Worm (Caenorhabditis elegans): ENCODE data around the gene B0228.9.

The B0228.9 gene

ce11 chrII:7753500-7753899 lies 10.0 kb downstream of the B0228.9 start, which contains the start of gene trx-1:
trx-1 (minus strand) TSS chrII:7753600.
- TF ChIP-seq mab-5 (tag; optimal IDR thresholded peaks at IDR 0.05): no peak
- no peak for TF ChIP-seq hlh-1 (tag; optimal IDR thresholded peaks at IDR 0.05)
- TF ChIP-seq elt-3 (tag; optimal IDR thresholded peaks at IDR 0.05): no peak
- no peak for TF ChIP-seq elt-1 (tag; optimal IDR thresholded peaks at IDR 0.05; ENCODE audit: borderline replicate concordance, insufficient read depth)
- TF ChIP-seq cnd-1 (tag; optimal IDR thresholded peaks at IDR 0.05): no peak
- no peak for TF ChIP-seq flh-1 (GFP tag; optimal IDR thresholded peaks at IDR 0.05)
- no peak for TF ChIP-seq bed-3 (GFP tag; optimal IDR thresholded peaks at IDR 0.05)
- TF ChIP-seq unc-120 (tag; optimal IDR thresholded peaks at IDR 0.05; ENCODE audit: poor library complexity, severe bottlenecking): no peak
- TF ChIP-seq sptf-1 (tag; optimal IDR thresholded peaks at IDR 0.05): no peak

DNA sequence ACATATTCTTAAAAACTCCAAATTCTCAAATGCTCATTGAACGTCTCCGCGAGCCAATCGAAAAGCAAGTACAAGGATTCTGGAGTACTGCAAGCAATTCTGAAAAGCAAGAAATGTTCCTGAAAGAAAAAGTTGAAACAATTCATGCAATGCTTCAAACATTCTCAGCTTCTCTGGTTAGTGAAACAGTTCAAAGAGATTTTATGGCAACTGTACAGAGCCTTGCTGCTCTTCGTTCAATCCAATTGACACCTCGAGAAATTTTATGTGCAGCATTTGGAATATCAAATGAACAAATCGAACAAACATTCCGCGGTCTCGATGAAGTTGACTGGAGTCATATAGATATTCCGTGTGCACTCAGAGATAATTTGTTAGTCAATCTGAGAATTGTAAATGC lies 26.7 kb downstream of the B0228.9 start:
- no peak for TF ChIP-seq nhr-237 (tag; optimal IDR thresholded peaks at IDR 0.05)
- TF ChIP-seq ceh-43 (GFP tag; optimal IDR thresholded peaks at IDR 0.05): no peak
- TF ChIP-seq ham-2 (GFP tag; optimal IDR thresholded peaks at IDR 0.05): no peak
- TF ChIP-seq lsy-2 (tag; optimal IDR thresholded peaks at IDR 0.05): no peak
- no peak for TF ChIP-seq flh-1 (GFP tag; optimal IDR thresholded peaks at IDR 0.05)
- TF ChIP-seq ces-1 (GFP tag; optimal IDR thresholded peaks at IDR 0.05): no peak
- TF ChIP-seq nhr-12 (tag; optimal IDR thresholded peaks at IDR 0.05): no peak
- no peak for TF ChIP-seq M03D4.4 (tag; optimal IDR thresholded peaks at IDR 0.05)
- no peak for TF ChIP-seq unc-39 (tag; optimal IDR thresholded peaks at IDR 0.05)
- no peak for TF ChIP-seq sptf-1 (tag; optimal IDR thresholded peaks at IDR 0.05)
- TF ChIP-seq unc-120 (tag; optimal IDR thresholded peaks at IDR 0.05; ENCODE audit: poor library complexity, severe bottlenecking): no peak
- TF ChIP-seq nhr-28 (tag; optimal IDR thresholded peaks at IDR 0.05): no peak
- TF ChIP-seq hlh-1 (tag; optimal IDR thresholded peaks at IDR 0.05): no peak
- TF ChIP-seq elt-3 (tag; optimal IDR thresholded peaks at IDR 0.05): no peak

DNA sequence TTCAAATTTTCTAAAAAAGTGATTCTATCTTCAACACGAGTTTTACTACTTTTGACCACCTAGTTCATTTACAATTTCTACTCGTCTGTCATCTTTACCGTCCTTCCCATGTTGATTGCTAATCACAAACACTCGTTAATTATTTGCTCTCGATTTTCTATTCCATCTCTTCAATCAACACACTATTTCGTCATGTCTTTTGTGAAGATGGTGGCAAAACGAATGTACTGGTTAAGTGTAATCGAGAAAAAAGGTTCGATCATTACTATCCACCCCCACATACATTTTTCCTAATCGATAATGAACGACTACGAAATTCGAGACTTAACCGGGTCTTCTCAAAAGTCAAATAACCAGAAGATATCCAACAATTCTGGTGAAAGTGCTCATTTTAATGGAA lies 38.9 kb downstream of the B0228.9 start, which contains the start of gene cpna-2:
Gene cpna-2, plus strand, starts transcription at position 301 of the 400 bp plus-strand sequence.
- no peak for TF ChIP-seq sem-2 (GFP tag; optimal IDR thresholded peaks at IDR 0.05)
- TF ChIP-seq unc-62 (GFP tag; optimal IDR thresholded peaks at IDR 0.05): no peak
- TF ChIP-seq nhr-237 (tag; optimal IDR thresholded peaks at IDR 0.05): no peak
- no peak for TF ChIP-seq elt-1 (tag; optimal IDR thresholded peaks at IDR 0.05; ENCODE audit: borderline replicate concordance, insufficient read depth)
- TF ChIP-seq ceh-83 (GFP tag; optimal IDR thresholded peaks at IDR 0.05): no peak
- no peak for TF ChIP-seq lsy-2 (tag; optimal IDR thresholded peaks at IDR 0.05)
- no peak for TF ChIP-seq mls-2 (tag; optimal IDR thresholded peaks at IDR 0.05)
- TF ChIP-seq ces-1 (GFP tag; optimal IDR thresholded peaks at IDR 0.05): no peak
- TF ChIP-seq nhr-12 (tag; optimal IDR thresholded peaks at IDR 0.05): no peak
- no peak for TF ChIP-seq snpc-4 (tag; optimal IDR thresholded peaks at IDR 0.05)
- no peak for TF ChIP-seq nhr-76 (tag; optimal IDR thresholded peaks at IDR 0.05)
- no peak for TF ChIP-seq flh-1 (GFP tag; optimal IDR thresholded peaks at IDR 0.05)
- no peak for TF ChIP-seq hlh-1 (tag; optimal IDR thresholded peaks at IDR 0.05)
- TF ChIP-seq zip-8 (tag; optimal IDR thresholded peaks at IDR 0.05): no peak
- no peak for TF ChIP-seq ceh-43 (GFP tag; optimal IDR thresholded peaks at IDR 0.05)
- no peak for TF ChIP-seq elt-3 (tag; optimal IDR thresholded peaks at IDR 0.05)
- no peak for TF ChIP-seq nhr-28 (tag; optimal IDR thresholded peaks at IDR 0.05)
- TF ChIP-seq nhr-2 (tag; optimal IDR thresholded peaks at IDR 0.05): no peak
- TF ChIP-seq ham-2 (GFP tag; optimal IDR thresholded peaks at IDR 0.05): no peak

DNA sequence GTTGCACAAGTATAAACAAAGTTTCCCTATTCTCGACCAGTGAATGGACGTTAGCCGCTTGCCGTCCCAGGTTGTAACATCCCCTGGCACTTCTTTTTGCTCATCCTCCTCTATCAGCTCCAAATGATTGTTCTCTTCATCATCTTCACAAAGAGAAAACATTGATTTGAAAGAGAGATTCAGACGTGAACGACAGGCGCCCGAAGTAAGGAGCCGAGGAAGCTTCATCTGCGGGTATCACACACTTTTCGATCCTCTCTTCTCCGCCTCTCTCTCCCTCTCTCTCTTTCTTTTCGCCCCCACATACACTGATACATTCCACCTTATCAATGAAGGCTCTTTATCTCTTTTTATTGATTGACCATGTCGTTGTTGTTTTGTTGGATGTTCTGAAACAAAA lies 40.7 kb downstream of the B0228.9 start:
- no peak for TF ChIP-seq mab-5 (tag; optimal IDR thresholded peaks at IDR 0.05)
- TF ChIP-seq zip-8 (tag; optimal IDR thresholded peaks at IDR 0.05): no peak
- TF ChIP-seq M03D4.4 (tag; optimal IDR thresholded peaks at IDR 0.05): no peak
- no peak for TF ChIP-seq ces-1 (GFP tag; optimal IDR thresholded peaks at IDR 0.05)
- no peak for TF ChIP-seq unc-39 (tag; optimal IDR thresholded peaks at IDR 0.05)
- no peak for TF ChIP-seq mep-1 (tag; optimal IDR thresholded peaks at IDR 0.05)
- peak; percentile 49 for TF ChIP-seq unc-62 (GFP tag; optimal IDR thresholded peaks at IDR 0.05)
- no peak for TF ChIP-seq sptf-1 (tag; optimal IDR thresholded peaks at IDR 0.05)
- no peak for TF ChIP-seq ztf-11 (tag; optimal IDR thresholded peaks at IDR 0.05)
- no peak for TF ChIP-seq nhr-28 (tag; optimal IDR thresholded peaks at IDR 0.05)
- TF ChIP-seq blmp-1 (tag; optimal IDR thresholded peaks at IDR 0.05): no peak
- no peak for TF ChIP-seq tbx-8 (GFP tag; optimal IDR thresholded peaks at IDR 0.05)
- no peak for TF ChIP-seq mls-2 (tag; optimal IDR thresholded peaks at IDR 0.05)
- no peak for TF ChIP-seq flh-1 (GFP tag; optimal IDR thresholded peaks at IDR 0.05)
- no peak for TF ChIP-seq drap-1 (GFP tag; optimal IDR thresholded peaks at IDR 0.05)
- no peak for TF ChIP-seq bed-3 (GFP tag; optimal IDR thresholded peaks at IDR 0.05)
- peak; percentile 81 for TF ChIP-seq unc-120 (tag; optimal IDR thresholded peaks at IDR 0.05; ENCODE audit: poor library complexity, severe bottlenecking)
- peak; percentile 90 for TF ChIP-seq hlh-1 (tag; optimal IDR thresholded peaks at IDR 0.05)

All from whole organism, mixed stage, embryonic.